Worm (Caenorhabditis elegans) whole organism, mixed stage, embryonic: ENCODE results near the gene Y82E9BR.3.

Source experiments
- elt-3 ChIP-seq: fragments of 150-350 bp; optimal IDR thresholded peaks from 2 replicates; lab custom pipeline; 2014; ENCODE audit warnings: missing biosample characterization, missing genetic modification characterization
- lin-13 ChIP-seq: fragments of 150-350 bp; optimal IDR thresholded peaks from 2 replicates; lab custom pipeline; 2014; ENCODE audit warnings: missing biosample characterization, missing genetic modification characterization
- lin-32 ChIP-seq: fragments of 200-800 bp; sonication (Bioruptor generic); optimal IDR thresholded peaks from 2 replicates; lab custom pipeline; 2018; ENCODE audit warnings: mild to moderate bottlenecking, missing genetic modification characterization, missing compliant biosample characterization
- mab-5 ChIP-seq: fragments of 150-350 bp; optimal IDR thresholded peaks from 2 replicates; lab custom pipeline; 2014; ENCODE audit warnings: missing biosample characterization, missing genetic modification characterization
- nhr-12 ChIP-seq: fragments of 150-350 bp; optimal IDR thresholded peaks from 2 replicates; lab custom pipeline; 2014; ENCODE audit warnings: missing biosample characterization, missing genetic modification characterization
- nhr-237 ChIP-seq: fragments of 150-350 bp; optimal IDR thresholded peaks from 2 replicates; lab custom pipeline; 2014; ENCODE audit warnings: missing biosample characterization, missing genetic modification characterization
- snpc-4 ChIP-seq: fragments of 150-350 bp; optimal IDR thresholded peaks from 2 replicates; lab custom pipeline; 2014; ENCODE audit warnings: missing biosample characterization, missing genetic modification characterization
- unc-62 ChIP-seq: fragments of 150-350 bp; optimal IDR thresholded peaks from 2 replicates; lab custom pipeline; 2014; ENCODE audit warnings: missing biosample characterization, missing genetic modification reagents, missing genetic modification characterization
- ztf-11 ChIP-seq: fragments of 150-350 bp; optimal IDR thresholded peaks from 2 replicates; lab custom pipeline; 2014; ENCODE audit warnings: missing biosample characterization, missing genetic modification characterization

DNA sequence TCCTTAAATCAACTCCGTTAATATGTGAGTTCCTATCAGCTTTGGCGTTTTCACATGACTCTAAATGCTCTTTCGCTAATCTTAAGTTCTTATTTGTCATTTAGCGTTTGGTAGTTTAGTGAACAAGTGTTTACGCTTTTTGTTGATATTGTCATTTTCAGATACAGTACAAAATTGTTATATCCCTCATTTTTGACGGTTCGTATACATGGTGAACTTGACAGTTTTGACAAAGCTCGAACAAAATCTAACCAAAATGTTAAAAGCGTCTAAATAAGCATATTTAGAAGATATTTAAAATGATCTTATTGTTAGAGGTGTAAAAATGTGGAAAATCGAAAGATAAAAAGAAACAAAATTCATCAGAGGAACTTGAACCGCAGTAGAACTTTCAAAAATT is 35.5 kb upstream of the Y82E9BR.3 start:
- TF ChIP-seq elt-3 (tag; lab: Kevin White, UChicago) (no peak), nhr-12 (tag; lab: Kevin White, UChicago) (no peak), lin-32 (GFP tag; lab: Kevin White, UChicago) (no peak), mab-5 (tag; lab: Kevin White, UChicago) (no peak), lin-13 (tag; lab: Kevin White, UChicago) (no peak), nhr-237 (tag; lab: Kevin White, UChicago) (no peak), unc-62 (GFP tag; lab: Kevin White, UChicago) (no peak), snpc-4 (tag; lab: Kevin White, UChicago) (no peak), ztf-11 (tag; lab: Kevin White, UChicago) (no peak)
